Fruit fly (Drosophila melanogaster): ENCODE measurements around the gene CG11755.

Gene CG11755

DNA sequence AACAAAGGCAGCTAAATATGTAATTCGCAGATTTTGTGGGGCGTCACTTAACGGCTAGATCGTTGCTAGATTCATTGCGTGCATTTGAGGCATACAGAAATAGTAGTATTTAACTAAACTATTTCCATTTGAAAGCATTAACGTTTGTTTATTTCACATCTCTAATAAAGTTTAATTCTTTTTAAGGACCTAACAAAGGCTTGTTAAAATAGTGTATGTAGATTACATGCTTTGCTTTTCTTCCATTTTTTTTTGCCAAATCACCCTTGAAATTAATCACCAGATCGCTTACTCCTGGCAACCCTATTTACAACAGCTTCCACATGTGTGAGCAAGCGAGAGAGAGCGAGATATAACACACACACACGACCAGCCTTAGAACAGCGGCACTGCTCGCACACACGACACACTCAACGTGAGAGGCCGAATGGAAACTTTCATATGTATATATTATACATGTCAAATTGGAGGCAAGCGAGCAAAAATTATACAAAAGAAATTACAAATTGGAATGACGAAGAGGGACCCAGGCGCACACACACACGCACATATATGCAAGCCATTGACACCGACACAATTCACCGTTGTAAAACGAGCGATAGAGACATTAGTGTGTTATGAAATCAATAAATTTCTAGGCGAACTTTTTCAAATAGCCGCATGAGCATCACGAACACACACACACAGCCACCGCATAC is 17.4 kb upstream of the CG11755 start:
- TF ChIP-seq EcR (GFP tag; optimal IDR thresholded peaks at IDR 0.05) (peak; percentile 59), CG32121 (GFP tag; IDR thresholded peaks at IDR 0.05) (peak; percentile 75), CG8301 (tag; optimal IDR thresholded peaks at IDR 0.05) (peak; percentile 54), CG8159 (tag; optimal IDR thresholded peaks at IDR 0.05) (peak; percentile 65), CG9948 (tag; optimal IDR thresholded peaks at IDR 0.05) (peak; percentile 30), CG10348 (GFP tag; IDR thresholded peaks at IDR 0.05) (no peak), Pif1B (GFP tag; optimal IDR thresholded peaks at IDR 0.05) (peak; percentile 48), CG13204 (GFP tag; optimal IDR thresholded peaks at IDR 0.05) (no peak), CG15710 (tag; optimal IDR thresholded peaks at IDR 0.05) (peak; percentile 50), CG12605 (GFP tag; IDR thresholded peaks at IDR 0.05) (no peak; the same call in 1 of the 2 replicates), fd96Ca (GFP tag; IDR thresholded peaks at IDR 0.05) (no peak), D1 (tag; optimal IDR thresholded peaks at IDR 0.05) (no peak), CG4496 (GFP tag; IDR thresholded peaks at IDR 0.05) (peak; percentile 81), Snoo (tag; optimal IDR thresholded peaks at IDR 0.05) (peak; percentile 49), Ets98B (GFP tag; IDR thresholded peaks at IDR 0.05) (peak; percentile 77), CG14655 (GFP tag; optimal IDR thresholded peaks at IDR 0.05) (peak; percentile 69), gl (tag; optimal IDR thresholded peaks at IDR 0.05) (peak; percentile 36), CG34367 (tag; optimal IDR thresholded peaks at IDR 0.05) (peak; percentile 16), CG17806 (tag; optimal IDR thresholded peaks at IDR 0.05) (peak; percentile 40), rn (GFP tag; IDR thresholded peaks at IDR 0.05) (peak; percentile 34; the same call in 1 of the 2 replicates), Pif1A (GFP tag; optimal IDR thresholded peaks at IDR 0.05) (peak; percentile 53)

DNA sequence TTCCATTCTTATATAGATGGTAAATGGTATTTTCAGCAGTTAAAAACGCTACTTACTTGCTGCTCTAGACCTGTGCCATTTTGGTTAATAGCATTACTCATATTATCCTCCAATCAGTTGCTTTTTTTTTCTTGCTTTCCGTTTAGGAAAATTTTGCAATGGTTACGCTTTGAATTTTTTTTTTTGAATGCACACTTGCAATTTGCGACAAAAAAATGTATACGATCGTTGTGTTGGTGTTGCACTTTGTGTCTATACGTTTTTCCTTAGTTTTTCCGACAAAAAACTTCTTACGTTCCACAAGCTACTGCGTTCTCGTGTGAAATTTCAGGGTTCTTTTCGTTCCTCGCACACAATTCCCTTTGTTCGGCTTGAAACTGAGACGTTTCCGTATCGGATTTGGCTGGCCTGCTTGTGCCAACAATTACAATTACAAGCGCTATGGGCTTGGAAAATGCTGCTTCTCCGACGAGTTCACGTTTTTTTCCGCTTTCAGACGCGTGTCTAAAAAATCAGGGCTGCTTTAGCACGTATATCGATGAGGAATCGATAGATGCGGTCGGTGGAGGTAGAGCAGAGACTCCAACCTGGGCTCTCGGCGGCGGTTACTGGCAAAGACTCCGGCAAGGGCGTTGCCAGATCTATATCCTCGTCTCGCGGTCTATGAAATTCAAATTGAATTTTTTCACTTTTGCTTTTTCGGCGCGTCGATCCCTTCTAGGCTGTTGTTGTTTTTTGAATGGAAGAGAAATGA is 16.6 kb upstream of the CG11755 start:
- TF ChIP-seq fd96Ca (GFP tag; IDR thresholded peaks at IDR 0.05) = no peak
- TF ChIP-seq D1 (tag; optimal IDR thresholded peaks at IDR 0.05) = no peak
- TF ChIP-seq CG17806 (tag; optimal IDR thresholded peaks at IDR 0.05) = no peak
- TF ChIP-seq CG14655 (GFP tag; optimal IDR thresholded peaks at IDR 0.05) = no peak
- peak; percentile 32 for TF ChIP-seq Ets98B (GFP tag; IDR thresholded peaks at IDR 0.05)
- TF ChIP-seq CG32121 (GFP tag; IDR thresholded peaks at IDR 0.05) = peak; percentile 8; the same call in 1 of the 2 replicates
- no peak for TF ChIP-seq CG12605 (GFP tag; IDR thresholded peaks at IDR 0.05)
- no peak for TF ChIP-seq Pif1B (GFP tag; optimal IDR thresholded peaks at IDR 0.05)
- TF ChIP-seq Pif1A (GFP tag; optimal IDR thresholded peaks at IDR 0.05) = no peak
- no peak for TF ChIP-seq Snoo (tag; optimal IDR thresholded peaks at IDR 0.05)
- peak; percentile 4 for TF ChIP-seq CG34367 (tag; optimal IDR thresholded peaks at IDR 0.05)
- TF ChIP-seq CG10348 (GFP tag; IDR thresholded peaks at IDR 0.05) = no peak
- TF ChIP-seq CG13204 (GFP tag; optimal IDR thresholded peaks at IDR 0.05) = no peak
- no peak for TF ChIP-seq CG8301 (tag; optimal IDR thresholded peaks at IDR 0.05)
- no peak for TF ChIP-seq EcR (GFP tag; optimal IDR thresholded peaks at IDR 0.05)
- TF ChIP-seq CG8159 (tag; optimal IDR thresholded peaks at IDR 0.05) = no peak
- peak; percentile 66; the same call in 2 of the 3 replicates for TF ChIP-seq CG4496 (GFP tag; IDR thresholded peaks at IDR 0.05)
- no peak for TF ChIP-seq CG15710 (tag; optimal IDR thresholded peaks at IDR 0.05)
- TF ChIP-seq CG9948 (tag; optimal IDR thresholded peaks at IDR 0.05) = no peak

DNA sequence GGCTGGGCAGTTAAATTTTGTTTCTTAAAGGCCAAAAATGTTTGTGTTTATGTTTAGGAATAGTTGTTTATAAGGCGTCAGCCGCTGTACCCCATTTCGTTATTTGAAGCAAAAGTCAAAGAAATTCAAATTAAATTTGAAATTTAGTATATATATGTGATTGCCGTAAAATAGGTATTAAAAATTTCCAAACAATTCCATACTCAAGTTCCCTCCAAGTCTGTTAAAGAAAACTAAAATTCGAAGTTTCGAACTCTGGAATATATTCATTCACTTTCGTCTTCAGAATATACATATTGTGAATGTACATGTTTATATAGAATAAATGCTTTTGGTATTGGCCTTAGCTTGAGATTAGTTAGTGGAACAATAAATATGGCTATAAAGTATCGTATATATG is 16.1 kb upstream of the CG11755 start, which contains the start of gene bel:
Gene bel (minus strand): TSS at position 101 of the 400 bp plus-strand sequence.
- TF ChIP-seq CG14655 (GFP tag; optimal IDR thresholded peaks at IDR 0.05) (no peak), Pif1B (GFP tag; optimal IDR thresholded peaks at IDR 0.05) (no peak), fd96Ca (GFP tag; IDR thresholded peaks at IDR 0.05) (no peak), Pif1A (GFP tag; optimal IDR thresholded peaks at IDR 0.05) (no peak), CG13204 (GFP tag; optimal IDR thresholded peaks at IDR 0.05) (no peak), CG12605 (GFP tag; IDR thresholded peaks at IDR 0.05) (no peak), EcR (GFP tag; optimal IDR thresholded peaks at IDR 0.05) (no peak), CG34367 (tag; optimal IDR thresholded peaks at IDR 0.05) (no peak), CG8301 (tag; optimal IDR thresholded peaks at IDR 0.05) (no peak), D1 (tag; optimal IDR thresholded peaks at IDR 0.05) (no peak), CG17806 (tag; optimal IDR thresholded peaks at IDR 0.05) (no peak), Snoo (tag; optimal IDR thresholded peaks at IDR 0.05) (no peak), CG4496 (GFP tag; IDR thresholded peaks at IDR 0.05) (no peak), CG9948 (tag; optimal IDR thresholded peaks at IDR 0.05) (no peak), Ets98B (GFP tag; IDR thresholded peaks at IDR 0.05) (no peak), CG32121 (GFP tag; IDR thresholded peaks at IDR 0.05) (no peak), CG15710 (tag; optimal IDR thresholded peaks at IDR 0.05) (no peak)

- TF ChIP-seq D1 (tag; optimal IDR thresholded peaks at IDR 0.05) = no peak
- TF ChIP-seq CG15710 (tag; optimal IDR thresholded peaks at IDR 0.05) = peak; percentile 27
- TF ChIP-seq CG14655 (GFP tag; optimal IDR thresholded peaks at IDR 0.05) = peak; percentile 5
- no peak for TF ChIP-seq CG32121 (GFP tag; IDR thresholded peaks at IDR 0.05)
- TF ChIP-seq fd96Ca (GFP tag; IDR thresholded peaks at IDR 0.05) = peak; percentile 34; the same call in 1 of the 3 replicates
Measured at dm6 chr3R:8663668-8664283, 12.9 kb upstream of the CG11755 start, which contains the start of gene CG8032. CG8032 (plus strand) TSS chr3R:8664115.

All from whole organism, pupa.